Worm (Caenorhabditis elegans): Measurements from ENCODE around the gene F15G9.6.

ce11 chrX:9719070-9719469 lies 9.5 kb downstream of the F15G9.6 start:
- TF ChIP-seq him-1 (tag; optimal IDR thresholded peaks at IDR 0.05) (no peak), W03F9.2 (tag; optimal IDR thresholded peaks at IDR 0.05) (no peak)

All from whole organism, L4/young adult.